Worm (Caenorhabditis elegans) whole organism, L2 larva: Measurements from ENCODE around the gene K02H11.9.

ENCODE experiments used
- C34F6.9 ChIP-seq: fragments of 150-350 bp; optimal IDR thresholded peaks from 2 replicates; lab custom pipeline; 2014; ENCODE audit warnings: missing biosample characterization, missing genetic modification characterization
- R02D3.7 ChIP-seq: fragments of 150-350 bp; optimal IDR thresholded peaks from 2 replicates; lab custom pipeline; 2014; ENCODE audit warnings: missing biosample characterization, missing genetic modification characterization
- Y55F3AM.14 ChIP-seq: fragments of 200-800 bp; sonication (Bioruptor generic); optimal IDR thresholded peaks from 2 replicates; lab custom pipeline; 2018; ENCODE audit warnings: mild to moderate bottlenecking, missing genetic modification characterization, missing compliant biosample characterization
- ZK546.5 ChIP-seq: sonication (generic microtip); optimal IDR thresholded peaks from 2 replicates; lab custom pipeline; 2017; ENCODE audit warnings: missing biosample characterization, missing genetic modification characterization
- alr-1 ChIP-seq: fragments of 150-350 bp; optimal IDR thresholded peaks from 2 replicates; lab custom pipeline; 2014; ENCODE audit warnings: missing biosample characterization, missing genetic modification characterization
- aly-2 ChIP-seq: fragments of 150-350 bp; optimal IDR thresholded peaks from 2 replicates; lab custom pipeline; 2014; ENCODE audit warnings: missing biosample characterization, missing genetic modification characterization
- ama-1 ChIP-seq: fragments of 150-350 bp; optimal IDR thresholded peaks from 2 replicates; lab custom pipeline; 2018; ENCODE audit warnings: inconsistent platforms
- blmp-1 ChIP-seq: sonication (generic microtip); optimal IDR thresholded peaks from 2 replicates; lab custom pipeline; 2017; ENCODE audit warnings: missing genetic modification characterization, mild to moderate bottlenecking, missing compliant biosample characterization, antibody characterized with exemption, moderate library complexity; ENCODE audit not compliant: insufficient read depth
- ceh-16 ChIP-seq: fragments of 150-350 bp; optimal IDR thresholded peaks from 2 replicates; lab custom pipeline; 2014; ENCODE audit warnings: missing biosample characterization, missing genetic modification characterization
- ceh-82 ChIP-seq: fragments of 150-350 bp; optimal IDR thresholded peaks from 2 replicates; lab custom pipeline; 2014; ENCODE audit warnings: missing biosample characterization, missing genetic modification characterization
- crh-2 ChIP-seq: sonication (generic microtip); optimal IDR thresholded peaks from 2 replicates; lab custom pipeline; 2017; ENCODE audit warnings: missing biosample characterization, missing genetic modification characterization
- dmd-4 ChIP-seq: sonication (generic microtip); optimal IDR thresholded peaks from 2 replicates; lab custom pipeline; 2017; ENCODE audit warnings: missing biosample characterization, missing genetic modification characterization
- egl-27 ChIP-seq: sonication (generic microtip); optimal IDR thresholded peaks from 3 replicates; lab custom pipeline; 2017; ENCODE audit warnings: missing biosample characterization, missing genetic modification reagents, missing genetic modification characterization
- fos-1 ChIP-seq: fragments of 150-350 bp; optimal IDR thresholded peaks from 2 replicates; lab custom pipeline; 2014; ENCODE audit warnings: missing biosample characterization, missing genetic modification characterization
- gmeb-1 ChIP-seq: fragments of 150-350 bp; optimal IDR thresholded peaks from 2 replicates; lab custom pipeline; 2014; ENCODE audit warnings: missing biosample characterization, missing genetic modification characterization
- lin-11 ChIP-seq: fragments of 150-350 bp; sonication (generic microtip); optimal IDR thresholded peaks from 2 replicates; lab custom pipeline; 2014; ENCODE audit warnings: missing biosample characterization, missing genetic modification characterization, inconsistent platforms, mixed read lengths
- lin-13 ChIP-seq: fragments of 150-350 bp; optimal IDR thresholded peaks from 2 replicates; lab custom pipeline; 2014; ENCODE audit warnings: missing biosample characterization, missing genetic modification reagents, missing genetic modification characterization
- lsy-2 ChIP-seq, 2 experiments: fragments of 150-350 bp in 1 of 2; sonication (generic microtip) in 1 of 2; optimal IDR thresholded peaks; 2 replicates each; lab custom pipeline; 2014 to 2017; ENCODE audit warnings: missing biosample characterization in 2 of 2, missing genetic modification characterization in 2 of 2
- mab-5 ChIP-seq: fragments of 150-350 bp; optimal IDR thresholded peaks from 2 replicates; lab custom pipeline; 2014; ENCODE audit warnings: missing biosample characterization, missing genetic modification characterization
- mbf-1 ChIP-seq: sonication (generic microtip); optimal IDR thresholded peaks from 2 replicates; lab custom pipeline; 2017; ENCODE audit warnings: missing biosample characterization, missing genetic modification characterization
- mdl-1 ChIP-seq, 2 experiments: fragments of 150-350 bp in 1 of 2; sonication (generic microtip) in 1 of 2; optimal IDR thresholded peaks; 2 replicates each; lab custom pipeline; 2017; ENCODE audit warnings: missing biosample characterization in 2 of 2, missing genetic modification characterization in 2 of 2
- nhr-10 ChIP-seq: sonication (generic microtip); optimal IDR thresholded peaks from 2 replicates; lab custom pipeline; 2017; ENCODE audit warnings: missing biosample characterization, missing genetic modification characterization
- nhr-11 ChIP-seq: fragments of 150-350 bp; optimal IDR thresholded peaks from 2 replicates; lab custom pipeline; 2014; ENCODE audit warnings: missing biosample characterization, missing genetic modification characterization
- nhr-12 ChIP-seq: fragments of 150-350 bp; optimal IDR thresholded peaks from 2 replicates; lab custom pipeline; 2014; ENCODE audit warnings: missing biosample characterization, missing genetic modification characterization
- nhr-129 ChIP-seq: fragments of 150-350 bp; optimal IDR thresholded peaks from 2 replicates; lab custom pipeline; 2014; ENCODE audit warnings: missing biosample characterization, missing genetic modification characterization
- nhr-23 ChIP-seq: fragments of 150-350 bp; optimal IDR thresholded peaks from 2 replicates; lab custom pipeline; 2014; ENCODE audit warnings: missing biosample characterization, missing genetic modification reagents, missing genetic modification characterization
- nhr-25 ChIP-seq: fragments of 150-350 bp; sonication (generic microtip); optimal IDR thresholded peaks from 3 replicates; lab custom pipeline; 2014; ENCODE audit warnings: missing biosample characterization, missing genetic modification characterization
- nhr-77 ChIP-seq: fragments of 150-350 bp; optimal IDR thresholded peaks from 2 replicates; lab custom pipeline; 2014; ENCODE audit warnings: missing biosample characterization, missing genetic modification characterization
- sem-4 ChIP-seq: fragments of 150-350 bp; optimal IDR thresholded peaks from 2 replicates; lab custom pipeline; 2014; ENCODE audit warnings: missing biosample characterization, missing genetic modification reagents, missing genetic modification characterization
- sma-3 ChIP-seq: sonication (generic microtip); optimal IDR thresholded peaks from 2 replicates; lab custom pipeline; 2016; ENCODE audit warnings: missing genetic modification reagents, missing genetic modification characterization, missing compliant biosample characterization
- snpc-4 ChIP-seq: fragments of 150-350 bp; optimal IDR thresholded peaks from 2 replicates; lab custom pipeline; 2014; ENCODE audit warnings: missing biosample characterization, missing genetic modification characterization
- unc-39 ChIP-seq: fragments of 150-350 bp; optimal IDR thresholded peaks from 2 replicates; lab custom pipeline; 2014; ENCODE audit warnings: missing biosample characterization, missing genetic modification characterization
- unc-62 ChIP-seq: fragments of 150-350 bp; optimal IDR thresholded peaks from 2 replicates; lab custom pipeline; 2014; ENCODE audit warnings: missing biosample characterization, missing genetic modification reagents, missing genetic modification characterization
- ztf-1 ChIP-seq: fragments of 200-800 bp; sonication (Bioruptor generic); conservative IDR thresholded peaks from 2 replicates; pipeline ENCODE4 v1.3.6; 2022; ENCODE audit warnings: missing genetic modification characterization, missing compliant biosample characterization
- ztf-11 ChIP-seq: sonication (generic microtip); optimal IDR thresholded peaks from 2 replicates; lab custom pipeline; 2017; ENCODE audit warnings: missing biosample characterization, missing genetic modification characterization
- ztf-4 ChIP-seq: fragments of 150-350 bp; optimal IDR thresholded peaks from 2 replicates; lab custom pipeline; 2014; ENCODE audit warnings: missing biosample characterization, missing genetic modification characterization

Gene K02H11.9

DNA sequence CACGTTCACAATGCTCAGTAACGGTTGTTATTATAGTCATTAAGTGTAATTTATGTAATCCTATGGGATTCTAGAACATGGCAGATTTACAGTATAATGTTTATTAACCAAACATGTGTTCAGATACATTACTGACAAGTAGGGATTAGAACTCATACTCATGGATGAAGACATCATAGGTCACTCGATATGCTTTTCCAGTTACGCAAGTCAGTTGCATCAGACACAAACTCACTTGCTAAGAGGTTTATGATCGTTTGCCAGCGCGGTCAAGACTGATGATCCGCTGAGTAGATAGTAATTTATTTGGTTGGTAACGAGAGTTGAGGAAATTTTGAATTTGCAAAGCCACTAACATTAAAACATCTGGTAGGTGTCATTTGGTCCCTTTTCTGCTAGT is 37.7 kb upstream of the K02H11.9 start:
- TF ChIP-seq ama-1 (lab: Kevin White, UChicago): no peak
- no peak for TF ChIP-seq mbf-1 (tag; lab: Kevin White, UChicago)
- TF ChIP-seq ceh-16 (tag; lab: Kevin White, UChicago): no peak
- no peak for TF ChIP-seq snpc-4 (tag; lab: Kevin White, UChicago)
- TF ChIP-seq nhr-129 (tag; lab: Kevin White, UChicago): no peak
- TF ChIP-seq fos-1 (tag; lab: Kevin White, UChicago): no peak
- TF ChIP-seq mdl-1 (tag; optimal IDR thresholded peaks at IDR 0.05; lab: Kevin White, UChicago): no peak
- no peak for TF ChIP-seq nhr-12 (tag; lab: Kevin White, UChicago)
- TF ChIP-seq Y55F3AM.14: no peak
- no peak for TF ChIP-seq ztf-11 (tag; lab: Kevin White, UChicago)
- TF ChIP-seq nhr-25 (tag; lab: Kevin White, UChicago): no peak
- no peak for TF ChIP-seq lin-13
- no peak for TF ChIP-seq blmp-1

DNA sequence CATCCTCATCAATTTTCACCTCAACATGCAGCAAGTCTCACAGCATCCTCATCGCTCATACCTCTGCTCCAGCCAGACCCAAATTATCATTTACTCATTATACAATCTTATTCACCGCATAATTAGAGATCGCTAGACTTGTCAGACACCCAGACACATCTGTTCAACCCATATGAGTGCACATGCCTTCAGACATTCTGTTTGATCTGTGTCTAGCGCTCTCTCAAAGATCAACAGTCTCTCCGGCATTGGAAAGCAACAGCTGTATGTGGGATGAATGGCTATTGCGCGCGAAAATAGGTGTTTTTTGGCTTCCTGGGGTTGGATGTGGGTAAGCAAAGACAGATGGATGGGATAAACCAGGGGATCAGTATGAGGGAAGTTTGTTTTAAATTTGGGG is 35.7 kb upstream of the K02H11.9 start:
- no peak for TF ChIP-seq ceh-82 (tag; lab: Kevin White, UChicago)
- TF ChIP-seq lin-11: no peak
- no peak for TF ChIP-seq dmd-4 (tag; lab: Kevin White, UChicago)
- no peak for TF ChIP-seq nhr-12 (tag; lab: Kevin White, UChicago)
- TF ChIP-seq C34F6.9 (tag; lab: Kevin White, UChicago): no peak
- no peak for TF ChIP-seq nhr-11
- no peak for TF ChIP-seq Y55F3AM.14
- no peak for TF ChIP-seq fos-1 (tag; lab: Kevin White, UChicago)
- TF ChIP-seq nhr-25 (tag; lab: Kevin White, UChicago): no peak
- TF ChIP-seq alr-1 (tag; lab: Kevin White, UChicago): no peak
- TF ChIP-seq ZK546.5 (tag; lab: Kevin White, UChicago): no peak
- no peak for TF ChIP-seq nhr-77 (tag; lab: Kevin White, UChicago)
- TF ChIP-seq crh-2 (tag; lab: Kevin White, UChicago): no peak
- no peak for TF ChIP-seq lsy-2 (tag; optimal IDR thresholded peaks at IDR 0.05; lab: Kevin White, UChicago)
- no peak for TF ChIP-seq mab-5 (tag; lab: Kevin White, UChicago)
- TF ChIP-seq gmeb-1 (tag; lab: Kevin White, UChicago): no peak
- TF ChIP-seq aly-2 (tag; lab: Kevin White, UChicago): no peak
- TF ChIP-seq ceh-16 (tag; lab: Kevin White, UChicago): no peak
- no peak for TF ChIP-seq lin-13
- TF ChIP-seq mbf-1 (tag; lab: Kevin White, UChicago): no peak

DNA sequence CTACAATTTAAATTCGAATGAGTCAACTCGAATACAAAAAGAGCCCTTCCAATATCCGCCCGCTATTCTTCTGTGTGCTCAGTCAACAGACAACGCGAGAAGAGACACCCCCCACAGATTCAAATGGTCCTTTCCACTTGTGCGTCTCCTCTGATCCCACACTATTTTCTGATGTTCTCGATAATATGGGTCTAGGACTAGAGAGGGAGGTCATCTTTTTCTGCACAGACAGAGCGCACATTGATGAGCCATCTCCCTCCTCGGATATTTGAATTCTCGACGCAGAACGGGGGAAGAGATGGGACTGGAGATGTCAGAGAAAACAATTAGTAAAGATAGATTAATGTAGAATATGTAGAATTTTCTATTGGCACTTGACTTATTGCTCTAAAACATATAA is 33.8 kb upstream of the K02H11.9 start:
- TF ChIP-seq ZK546.5 (tag; lab: Kevin White, UChicago) (no peak), nhr-10 (tag; lab: Kevin White, UChicago) (no peak), unc-39 (tag; lab: Kevin White, UChicago) (no peak), nhr-129 (tag; lab: Kevin White, UChicago) (no peak), egl-27 (tag; lab: Kevin White, UChicago) (no peak), mab-5 (tag; lab: Kevin White, UChicago) (no peak), dmd-4 (tag; lab: Kevin White, UChicago) (no peak), ztf-4 (tag; lab: Kevin White, UChicago) (no peak), sem-4 (tag; lab: Kevin White, UChicago) (no peak)

ce11 chrV:1569750-1570419 is 33.0 kb upstream of the K02H11.9 start:
- TF ChIP-seq ZK546.5 (tag; lab: Kevin White, UChicago) (no peak), mdl-1 (tag; optimal IDR thresholded peaks at IDR 0.05; lab: Kevin White, UChicago) (no peak), aly-2 (tag; lab: Kevin White, UChicago) (no peak), ztf-4 (tag; lab: Kevin White, UChicago) (no peak), snpc-4 (tag; lab: Kevin White, UChicago) (no peak), R02D3.7 (tag; lab: Kevin White, UChicago) (no peak), unc-62 (no peak), ztf-1 (GFP tag; lab: Robert Waterston, UW) (no peak), C34F6.9 (tag; lab: Kevin White, UChicago) (no peak), nhr-23 (tag; lab: Kevin White, UChicago) (no peak), lsy-2 (tag; optimal IDR thresholded peaks at IDR 0.05; lab: Kevin White, UChicago) (no peak), sma-3 (GFP tag; lab: Kevin White, UChicago) (no peak), nhr-25 (tag; lab: Kevin White, UChicago) (no peak), dmd-4 (tag; lab: Kevin White, UChicago) (no peak), ceh-16 (tag; lab: Kevin White, UChicago) (no peak), nhr-10 (tag; lab: Kevin White, UChicago) (no peak), mab-5 (tag; lab: Kevin White, UChicago) (no peak)
